Fruit fly (Drosophila melanogaster): ENCODE results near the gene Sgp.

dm6 chr2L:8535394-8536176 is 16.1 kb downstream of the Sgp start:
- TF ChIP-seq Dfd (GFP tag; optimal IDR thresholded peaks at IDR 0.05): peak; percentile 32
- no peak for TF ChIP-seq GATAd (GFP tag; optimal IDR thresholded peaks at IDR 0.05)
- TF ChIP-seq pan (optimal IDR thresholded peaks at IDR 0.05): no peak

Data from whole organism, wandering third instar larva.